Worm (Caenorhabditis elegans): ENCODE measurements around the gene wdr-5.3.

wdr-5.3 gene

ce11 chrV:10719019-10719832, 17.7 kb upstream of the wdr-5.3 start:
- TF ChIP-seq med-1 (GFP tag; optimal IDR thresholded peaks at IDR 0.05; ENCODE audit: insufficient read depth) (no peak), ref-1 (GFP tag; conservative IDR thresholded peaks at IDR 0.05) (no peak), ztf-23 (GFP tag; IDR thresholded peaks at IDR 0.05) (no peak), flt-1 (GFP tag; IDR thresholded peaks at IDR 0.05) (no peak), cog-1 (tag; optimal IDR thresholded peaks at IDR 0.05) (no peak), T22C8.4 (GFP tag; IDR thresholded peaks at IDR 0.05) (no peak), klf-2 (GFP tag; conservative IDR thresholded peaks at IDR 0.05) (no peak), tab-1 (GFP tag; IDR thresholded peaks at IDR 0.05) (no peak), ztf-29 (GFP tag; IDR thresholded peaks at IDR 0.05) (no peak)

- TF ChIP-seq ztf-29 (GFP tag; IDR thresholded peaks at IDR 0.05) = no peak
- no peak for TF ChIP-seq flt-1 (GFP tag; IDR thresholded peaks at IDR 0.05)
- no peak for TF ChIP-seq med-1 (GFP tag; optimal IDR thresholded peaks at IDR 0.05; ENCODE audit: insufficient read depth)
- no peak for TF ChIP-seq cog-1 (tag; optimal IDR thresholded peaks at IDR 0.05)
- no peak for TF ChIP-seq klf-2 (GFP tag; conservative IDR thresholded peaks at IDR 0.05)
- TF ChIP-seq tab-1 (GFP tag; IDR thresholded peaks at IDR 0.05) = no peak
- TF ChIP-seq ztf-23 (GFP tag; IDR thresholded peaks at IDR 0.05) = no peak
- TF ChIP-seq ref-1 (GFP tag; conservative IDR thresholded peaks at IDR 0.05) = no peak
- TF ChIP-seq T22C8.4 (GFP tag; IDR thresholded peaks at IDR 0.05) = no peak
Observed at ce11 chrV:10719833-10720170, 17.1 kb upstream of the wdr-5.3 start.

DNA sequence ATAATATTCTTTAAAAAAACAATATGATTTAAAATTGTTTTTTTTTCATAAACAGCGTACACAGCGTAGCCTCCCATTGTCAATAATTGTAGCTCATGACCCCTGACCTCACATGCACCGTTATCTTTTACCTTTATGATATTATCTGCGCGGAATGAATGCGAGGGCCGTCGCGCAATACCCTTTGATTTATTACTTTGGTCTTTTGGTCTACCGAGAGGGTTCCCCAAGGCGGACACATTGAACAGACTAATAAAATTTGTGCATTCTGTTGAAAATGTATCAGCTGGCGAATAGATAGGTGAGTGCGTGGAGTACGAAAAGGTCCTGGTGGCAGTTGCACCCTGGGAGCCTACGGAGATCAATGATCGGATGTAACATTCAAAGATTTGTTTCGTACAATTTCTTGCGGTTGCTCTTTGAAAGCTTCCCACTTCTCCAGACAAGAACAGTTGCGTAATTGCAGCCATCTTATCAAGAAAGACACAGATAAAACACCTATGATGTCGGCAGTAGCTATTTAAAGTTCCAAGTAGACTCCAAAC, 16.5 kb upstream of the wdr-5.3 start:
- no peak for TF ChIP-seq flt-1 (GFP tag; IDR thresholded peaks at IDR 0.05)
- no peak for TF ChIP-seq klf-2 (GFP tag; conservative IDR thresholded peaks at IDR 0.05)
- TF ChIP-seq ztf-23 (GFP tag; IDR thresholded peaks at IDR 0.05) = no peak
- no peak for TF ChIP-seq med-1 (GFP tag; optimal IDR thresholded peaks at IDR 0.05; ENCODE audit: insufficient read depth)
- no peak for TF ChIP-seq ref-1 (GFP tag; conservative IDR thresholded peaks at IDR 0.05)
- no peak for TF ChIP-seq cog-1 (tag; optimal IDR thresholded peaks at IDR 0.05)
- no peak for TF ChIP-seq T22C8.4 (GFP tag; IDR thresholded peaks at IDR 0.05)
- TF ChIP-seq tab-1 (GFP tag; IDR thresholded peaks at IDR 0.05) = no peak
- TF ChIP-seq ztf-29 (GFP tag; IDR thresholded peaks at IDR 0.05) = no peak

- TF ChIP-seq tab-1 (GFP tag; IDR thresholded peaks at IDR 0.05) (no peak), ref-1 (GFP tag; conservative IDR thresholded peaks at IDR 0.05) (no peak), T22C8.4 (GFP tag; IDR thresholded peaks at IDR 0.05) (no peak), ztf-29 (GFP tag; IDR thresholded peaks at IDR 0.05) (no peak), cog-1 (tag; optimal IDR thresholded peaks at IDR 0.05) (no peak), med-1 (GFP tag; optimal IDR thresholded peaks at IDR 0.05; ENCODE audit: insufficient read depth) (no peak), klf-2 (GFP tag; conservative IDR thresholded peaks at IDR 0.05) (no peak), flt-1 (GFP tag; IDR thresholded peaks at IDR 0.05) (no peak), ztf-23 (GFP tag; IDR thresholded peaks at IDR 0.05) (no peak)
Observed at ce11 chrV:10720876-10721275, 16.0 kb upstream of the wdr-5.3 start.

DNA sequence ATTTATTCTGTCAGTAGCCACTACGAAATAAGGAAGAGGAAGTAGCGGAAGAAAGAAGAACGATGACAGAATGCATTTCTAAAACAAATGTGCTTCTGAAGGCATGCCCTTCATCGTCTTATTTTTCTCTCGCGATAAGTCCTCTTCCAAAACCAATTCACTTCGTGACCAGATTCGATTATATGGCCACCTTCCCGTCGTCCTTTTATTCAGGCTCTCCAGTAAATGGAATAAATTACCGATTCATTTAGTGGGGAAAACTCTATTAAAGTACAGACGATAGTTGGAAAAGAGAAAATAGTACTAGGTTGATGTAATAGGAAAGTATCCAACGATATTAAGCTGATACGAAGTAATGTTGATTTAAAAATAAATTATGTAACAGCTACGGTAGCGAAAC, 15.6 kb upstream of the wdr-5.3 start:
- no peak for TF ChIP-seq tab-1 (GFP tag; IDR thresholded peaks at IDR 0.05)
- TF ChIP-seq med-1 (GFP tag; optimal IDR thresholded peaks at IDR 0.05; ENCODE audit: insufficient read depth) = no peak
- TF ChIP-seq ztf-23 (GFP tag; IDR thresholded peaks at IDR 0.05) = no peak
- TF ChIP-seq ref-1 (GFP tag; conservative IDR thresholded peaks at IDR 0.05) = no peak
- TF ChIP-seq T22C8.4 (GFP tag; IDR thresholded peaks at IDR 0.05) = no peak
- TF ChIP-seq klf-2 (GFP tag; conservative IDR thresholded peaks at IDR 0.05) = no peak
- no peak for TF ChIP-seq ztf-29 (GFP tag; IDR thresholded peaks at IDR 0.05)
- no peak for TF ChIP-seq cog-1 (tag; optimal IDR thresholded peaks at IDR 0.05)
- no peak for TF ChIP-seq flt-1 (GFP tag; IDR thresholded peaks at IDR 0.05)

DNA sequence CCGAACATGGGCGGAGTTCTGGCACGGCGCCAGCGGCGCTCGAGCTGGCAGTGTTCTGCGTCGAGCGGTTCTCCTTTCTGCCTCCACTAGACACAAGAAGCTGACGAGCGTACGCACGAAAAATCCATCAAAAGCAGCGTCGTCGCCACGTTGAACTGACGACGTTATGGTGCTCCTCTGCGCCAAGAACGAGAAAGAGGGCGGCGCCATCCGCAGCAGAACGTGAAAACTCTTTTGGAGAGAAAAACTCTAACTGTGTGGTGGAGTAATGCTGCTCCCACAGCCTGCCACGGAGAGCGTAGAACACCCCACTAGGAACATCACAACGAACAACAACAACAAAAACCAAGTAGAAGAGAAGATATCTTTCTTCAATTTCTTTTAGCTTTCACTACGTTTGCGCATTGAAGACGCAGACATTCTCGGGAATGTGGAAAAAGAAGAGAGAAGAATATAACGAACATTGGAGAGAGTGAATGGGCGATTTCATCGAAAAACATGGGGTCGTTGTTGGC, 14.9 kb upstream of the wdr-5.3 start:
- TF ChIP-seq tab-1 (GFP tag; IDR thresholded peaks at IDR 0.05) (no peak), klf-2 (GFP tag; conservative IDR thresholded peaks at IDR 0.05) (no peak), T22C8.4 (GFP tag; IDR thresholded peaks at IDR 0.05) (no peak), med-1 (GFP tag; optimal IDR thresholded peaks at IDR 0.05; ENCODE audit: insufficient read depth) (no peak), ztf-23 (GFP tag; IDR thresholded peaks at IDR 0.05) (no peak), flt-1 (GFP tag; IDR thresholded peaks at IDR 0.05) (no peak), ztf-29 (GFP tag; IDR thresholded peaks at IDR 0.05) (no peak), ref-1 (GFP tag; conservative IDR thresholded peaks at IDR 0.05) (no peak), cog-1 (tag; optimal IDR thresholded peaks at IDR 0.05) (no peak)

- TF ChIP-seq tab-1 (GFP tag; IDR thresholded peaks at IDR 0.05) = no peak
- no peak for TF ChIP-seq ztf-29 (GFP tag; IDR thresholded peaks at IDR 0.05)
- TF ChIP-seq ztf-23 (GFP tag; IDR thresholded peaks at IDR 0.05) = no peak
- no peak for TF ChIP-seq T22C8.4 (GFP tag; IDR thresholded peaks at IDR 0.05)
- no peak for TF ChIP-seq ref-1 (GFP tag; conservative IDR thresholded peaks at IDR 0.05)
- no peak for TF ChIP-seq klf-2 (GFP tag; conservative IDR thresholded peaks at IDR 0.05)
- TF ChIP-seq flt-1 (GFP tag; IDR thresholded peaks at IDR 0.05) = no peak
- no peak for TF ChIP-seq cog-1 (tag; optimal IDR thresholded peaks at IDR 0.05)
- TF ChIP-seq med-1 (GFP tag; optimal IDR thresholded peaks at IDR 0.05; ENCODE audit: insufficient read depth) = no peak
Observed at ce11 chrV:10722595-10722994, 14.3 kb upstream of the wdr-5.3 start.

DNA sequence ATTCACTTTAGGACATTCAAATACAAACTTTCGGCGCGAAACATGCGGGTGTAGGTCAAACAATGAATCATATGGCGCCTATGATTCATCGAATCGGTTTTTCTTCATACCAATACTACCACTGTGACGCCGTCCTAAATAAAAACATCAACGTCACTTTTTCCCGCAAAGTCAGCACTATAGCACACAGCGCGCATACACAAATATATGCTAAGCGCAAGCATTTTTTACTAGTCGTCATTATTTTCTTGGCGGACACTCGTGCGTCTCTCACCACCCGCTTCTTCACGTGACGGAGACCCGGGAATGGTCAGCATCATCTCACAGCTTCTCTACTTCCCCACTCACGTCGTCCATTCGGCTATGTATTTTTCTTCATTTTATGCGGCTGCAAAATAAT, 13.7 kb upstream of the wdr-5.3 start:
- TF ChIP-seq med-1 (GFP tag; optimal IDR thresholded peaks at IDR 0.05; ENCODE audit: insufficient read depth) (no peak), ztf-23 (GFP tag; IDR thresholded peaks at IDR 0.05) (no peak), ref-1 (GFP tag; conservative IDR thresholded peaks at IDR 0.05) (no peak), ztf-29 (GFP tag; IDR thresholded peaks at IDR 0.05) (no peak), klf-2 (GFP tag; conservative IDR thresholded peaks at IDR 0.05) (no peak), tab-1 (GFP tag; IDR thresholded peaks at IDR 0.05) (no peak), flt-1 (GFP tag; IDR thresholded peaks at IDR 0.05) (no peak), T22C8.4 (GFP tag; IDR thresholded peaks at IDR 0.05) (no peak), cog-1 (tag; optimal IDR thresholded peaks at IDR 0.05) (no peak)

DNA sequence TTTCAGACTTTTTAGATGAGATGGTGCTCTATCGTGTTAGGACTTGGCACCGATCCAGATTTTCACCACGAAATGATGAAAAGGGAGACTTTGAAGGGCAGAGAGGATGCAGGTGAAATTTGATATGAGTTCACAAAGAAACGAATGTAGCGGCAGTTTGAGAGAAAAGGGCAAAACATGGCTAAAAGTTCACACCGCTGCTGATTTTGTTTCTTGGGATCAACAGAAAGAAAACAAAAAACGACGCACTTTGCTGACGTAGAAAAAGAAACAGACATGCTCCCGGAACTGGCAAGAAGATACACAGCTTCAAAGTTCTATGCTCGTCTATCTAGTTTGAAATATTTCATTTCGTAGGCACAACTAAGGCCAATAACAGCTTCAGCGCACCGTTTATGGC, 13.3 kb upstream of the wdr-5.3 start:
- TF ChIP-seq ztf-29 (GFP tag; IDR thresholded peaks at IDR 0.05) (no peak), ref-1 (GFP tag; conservative IDR thresholded peaks at IDR 0.05) (no peak), tab-1 (GFP tag; IDR thresholded peaks at IDR 0.05) (no peak), flt-1 (GFP tag; IDR thresholded peaks at IDR 0.05) (no peak), ztf-23 (GFP tag; IDR thresholded peaks at IDR 0.05) (no peak), med-1 (GFP tag; optimal IDR thresholded peaks at IDR 0.05; ENCODE audit: insufficient read depth) (no peak), cog-1 (tag; optimal IDR thresholded peaks at IDR 0.05) (no peak), klf-2 (GFP tag; conservative IDR thresholded peaks at IDR 0.05) (no peak), T22C8.4 (GFP tag; IDR thresholded peaks at IDR 0.05) (no peak)
